Worm (Caenorhabditis elegans) whole organism, mixed stage, embryonic: ENCODE data around the gene W09C2.10.

Experiments
- M03D4.4 ChIP-seq: sonication (generic microtip); optimal IDR thresholded peaks from 2 replicates; lab custom pipeline; 2017; ENCODE audit warnings: mild to moderate bottlenecking, missing genetic modification characterization, missing compliant biosample characterization
- blmp-1 ChIP-seq: fragments of 150-350 bp; optimal IDR thresholded peaks from 2 replicates; lab custom pipeline; 2014; ENCODE audit warnings: missing biosample characterization, missing genetic modification characterization
- elt-3 ChIP-seq: fragments of 150-350 bp; optimal IDR thresholded peaks from 2 replicates; lab custom pipeline; 2014; ENCODE audit warnings: missing biosample characterization, missing genetic modification characterization
- lin-13 ChIP-seq: fragments of 150-350 bp; optimal IDR thresholded peaks from 2 replicates; lab custom pipeline; 2014; ENCODE audit warnings: missing biosample characterization, missing genetic modification characterization
- mab-5 ChIP-seq: fragments of 150-350 bp; optimal IDR thresholded peaks from 2 replicates; lab custom pipeline; 2014; ENCODE audit warnings: missing biosample characterization, missing genetic modification characterization
- nhr-237 ChIP-seq: fragments of 150-350 bp; optimal IDR thresholded peaks from 2 replicates; lab custom pipeline; 2014; ENCODE audit warnings: missing biosample characterization, missing genetic modification characterization
- pha-4 ChIP-seq: fragments of 150-350 bp; optimal IDR thresholded peaks from 2 replicates; lab custom pipeline; 2018; ENCODE audit warnings: missing biosample characterization, missing genetic modification reagents, missing genetic modification characterization
- snpc-4 ChIP-seq: fragments of 150-350 bp; optimal IDR thresholded peaks from 2 replicates; lab custom pipeline; 2014; ENCODE audit warnings: missing biosample characterization, missing genetic modification characterization
- unc-62 ChIP-seq: fragments of 150-350 bp; optimal IDR thresholded peaks from 2 replicates; lab custom pipeline; 2014; ENCODE audit warnings: missing biosample characterization, missing genetic modification reagents, missing genetic modification characterization
- ztf-11 ChIP-seq: fragments of 150-350 bp; optimal IDR thresholded peaks from 2 replicates; lab custom pipeline; 2014; ENCODE audit warnings: missing biosample characterization, missing genetic modification characterization

- TF ChIP-seq unc-62 (GFP tag; lab: Kevin White, UChicago) (no peak), lin-13 (tag; lab: Kevin White, UChicago) (no peak), elt-3 (no peak), nhr-237 (no peak), pha-4 (tag; lab: Kevin White, UChicago) (no peak), snpc-4 (tag; lab: Kevin White, UChicago) (no peak), blmp-1 (tag; lab: Kevin White, UChicago) (no peak), mab-5 (tag; lab: Kevin White, UChicago) (no peak), M03D4.4 (tag; lab: Kevin White, UChicago) (no peak), ztf-11 (tag; lab: Kevin White, UChicago) (no peak)
Observed at ce11 chrIV:9632966-9633494, 8.2 kb upstream of the W09C2.10 start.
